Worm (Caenorhabditis elegans): ENCODE data around the gene fbxa-89.

fbxa-89 gene

DNA sequence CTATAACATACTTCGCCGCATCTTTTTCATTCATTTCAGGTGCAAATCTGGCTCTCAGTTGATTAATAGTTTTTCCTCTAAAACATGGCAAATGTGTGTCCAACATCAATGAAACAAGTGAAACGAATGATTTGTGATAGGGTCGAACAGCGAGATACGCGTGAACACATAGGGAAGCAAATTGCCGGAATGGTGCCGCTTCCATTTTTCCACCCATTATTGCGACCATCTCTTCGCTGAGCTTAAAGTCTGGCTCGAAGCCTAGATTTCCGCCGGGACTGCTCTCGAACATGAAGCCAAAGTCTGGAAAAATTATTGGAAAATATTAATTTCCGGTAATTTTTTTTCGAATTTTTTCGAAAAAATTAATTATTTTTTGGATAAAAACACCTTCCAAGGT is 17.4 kb downstream of the fbxa-89 start:
- no peak for TF ChIP-seq B0310.2 (tag; optimal IDR thresholded peaks at IDR 0.05)
- TF ChIP-seq hnd-1 (tag; optimal IDR thresholded peaks at IDR 0.05) = no peak
- no peak for TF ChIP-seq ceh-36 (tag; optimal IDR thresholded peaks at IDR 0.05)
- no peak for TF ChIP-seq flt-1 (GFP tag; IDR thresholded peaks at IDR 0.05)
- no peak for TF ChIP-seq sea-1 (GFP tag; conservative IDR thresholded peaks at IDR 0.05)
- TF ChIP-seq hmg-4 (GFP tag; optimal IDR thresholded peaks at IDR 0.05) = no peak
- no peak for TF ChIP-seq ceh-13 (GFP tag; optimal IDR thresholded peaks at IDR 0.05)
- TF ChIP-seq ets-7 (tag; optimal IDR thresholded peaks at IDR 0.05) = no peak
- no peak for TF ChIP-seq F13C5.2 (tag; optimal IDR thresholded peaks at IDR 0.05)
- TF ChIP-seq tra-4 (tag; optimal IDR thresholded peaks at IDR 0.05) = no peak

DNA sequence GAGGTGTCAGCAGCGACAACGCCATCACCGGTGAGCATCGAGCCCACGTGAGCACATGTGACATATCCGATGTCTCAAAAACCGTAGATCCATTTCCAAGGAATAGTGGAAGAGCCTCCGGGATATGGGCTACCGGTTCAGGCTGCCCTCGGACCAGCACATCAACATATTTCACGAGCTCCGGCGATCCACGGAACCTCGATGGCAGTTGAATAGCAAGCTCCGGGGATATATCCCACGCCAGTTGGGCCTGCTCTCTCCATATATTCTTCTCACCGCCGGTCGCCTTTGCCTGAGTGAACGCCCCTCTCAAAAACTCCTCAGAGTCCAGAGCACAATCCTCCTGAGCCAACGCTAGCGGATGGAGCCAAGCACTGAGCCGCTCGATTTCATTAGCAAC is 23.8 kb downstream of the fbxa-89 start:
- TF ChIP-seq hmg-4 (GFP tag; optimal IDR thresholded peaks at IDR 0.05) (no peak), sea-1 (GFP tag; conservative IDR thresholded peaks at IDR 0.05) (no peak), pes-1 (GFP tag; IDR thresholded peaks at IDR 0.05) (no peak), aly-1 (tag; optimal IDR thresholded peaks at IDR 0.05) (no peak), ama-1 (optimal IDR thresholded peaks at IDR 0.05) (no peak), tra-4 (tag; optimal IDR thresholded peaks at IDR 0.05) (no peak), B0310.2 (tag; optimal IDR thresholded peaks at IDR 0.05) (no peak), tbx-11 (GFP tag; IDR thresholded peaks at IDR 0.05) (no peak)

ce11 chrIII:12260413-12260812 is 24.4 kb downstream of the fbxa-89 start:
- TF ChIP-seq hmg-4 (GFP tag; optimal IDR thresholded peaks at IDR 0.05) (no peak), hmbx-1 (tag; optimal IDR thresholded peaks at IDR 0.05) (no peak), tbx-37 (GFP tag; conservative IDR thresholded peaks at IDR 0.05) (no peak), B0310.2 (tag; optimal IDR thresholded peaks at IDR 0.05) (no peak), ets-7 (tag; optimal IDR thresholded peaks at IDR 0.05) (no peak), tbx-11 (GFP tag; IDR thresholded peaks at IDR 0.05) (no peak)

DNA sequence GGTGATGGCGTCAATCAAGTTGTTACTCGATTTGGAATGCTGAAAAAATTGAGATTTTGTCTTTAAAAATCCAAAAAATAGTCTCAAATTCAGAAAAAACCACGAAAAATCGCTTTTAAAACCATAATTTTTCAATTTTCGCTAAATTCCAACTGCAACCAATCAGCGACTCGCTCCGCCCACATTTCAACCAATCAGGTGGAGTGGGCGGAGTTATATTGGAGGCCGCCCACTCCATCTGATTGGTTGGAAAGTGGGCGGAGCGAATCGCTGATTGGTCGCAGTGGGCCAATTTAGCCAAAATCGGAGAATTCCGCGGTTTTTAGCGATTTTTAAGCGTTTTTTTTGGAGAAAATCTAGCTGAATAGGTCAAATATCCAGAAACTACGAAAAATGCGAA is 33.8 kb downstream of the fbxa-89 start:
- TF ChIP-seq sea-1 (GFP tag; conservative IDR thresholded peaks at IDR 0.05) = no peak

ce11 chrIII:12270391-12270790 is 34.4 kb downstream of the fbxa-89 start:
- TF ChIP-seq B0310.2 (tag; optimal IDR thresholded peaks at IDR 0.05) (no peak), tbx-11 (GFP tag; IDR thresholded peaks at IDR 0.05) (no peak), hmg-4 (GFP tag; optimal IDR thresholded peaks at IDR 0.05) (no peak), pes-1 (GFP tag; IDR thresholded peaks at IDR 0.05) (no peak), ceh-36 (tag; optimal IDR thresholded peaks at IDR 0.05) (no peak), hnd-1 (tag; optimal IDR thresholded peaks at IDR 0.05) (no peak), ceh-13 (GFP tag; optimal IDR thresholded peaks at IDR 0.05) (no peak), flt-1 (GFP tag; IDR thresholded peaks at IDR 0.05) (no peak), ets-7 (tag; optimal IDR thresholded peaks at IDR 0.05) (no peak), aly-1 (tag; optimal IDR thresholded peaks at IDR 0.05) (no peak), hmbx-1 (tag; optimal IDR thresholded peaks at IDR 0.05) (no peak), ama-1 (optimal IDR thresholded peaks at IDR 0.05) (no peak)

DNA sequence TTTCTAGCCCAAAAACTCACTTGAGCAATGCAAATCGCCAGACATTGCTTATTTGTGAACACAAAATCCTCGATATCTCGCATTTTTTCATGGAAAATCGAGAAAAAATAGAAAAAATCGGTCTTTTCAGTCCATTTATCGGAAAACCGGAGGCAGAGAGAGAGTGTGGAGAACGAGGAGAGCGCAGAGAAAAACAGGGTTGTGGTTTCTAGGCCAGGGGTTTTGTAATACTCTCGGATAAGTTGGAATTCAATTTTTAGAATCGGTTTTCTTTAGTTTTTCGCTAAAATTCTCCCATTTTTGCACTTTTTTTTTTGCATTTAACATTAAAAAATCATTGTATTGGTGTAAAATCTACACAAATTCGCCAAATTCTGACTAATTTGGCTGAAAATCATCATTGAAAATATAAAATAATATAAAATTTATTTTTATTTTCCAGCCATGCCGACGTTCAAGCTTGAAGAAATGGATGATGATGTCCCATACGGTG is 37.7 kb downstream of the fbxa-89 start, which contains the start of the genes Y75B8A.24 and Y75B8A.25:
TSS of gene Y75B8A.24 (minus strand) at position 155 of the 493 bp plus-strand sequence.
TSS of gene Y75B8A.25 (plus strand) at position 443 of the 493 bp plus-strand sequence.
- TF ChIP-seq tbx-37 (GFP tag; conservative IDR thresholded peaks at IDR 0.05) (peak; percentile 45; the same call in 1 of the 2 replicates), tbx-11 (GFP tag; IDR thresholded peaks at IDR 0.05) (no peak)

- TF ChIP-seq pes-1 (GFP tag; IDR thresholded peaks at IDR 0.05) = no peak
- no peak for TF ChIP-seq aly-1 (tag; optimal IDR thresholded peaks at IDR 0.05)
- TF ChIP-seq ama-1 (optimal IDR thresholded peaks at IDR 0.05) = no peak
- no peak for TF ChIP-seq hmg-4 (GFP tag; optimal IDR thresholded peaks at IDR 0.05)
- no peak for TF ChIP-seq ets-7 (tag; optimal IDR thresholded peaks at IDR 0.05)
- no peak for TF ChIP-seq tbx-37 (GFP tag; conservative IDR thresholded peaks at IDR 0.05)
These were observed 42.8 kb downstream of the fbxa-89 start for ce11 chrIII:12278766-12279165.

ce11 chrIII:12284157-12284556 is 48.2 kb downstream of the fbxa-89 start:
- TF ChIP-seq tra-4 (tag; optimal IDR thresholded peaks at IDR 0.05) (no peak), hmbx-1 (tag; optimal IDR thresholded peaks at IDR 0.05) (no peak), scrt-1 (GFP tag; IDR thresholded peaks at IDR 0.05) (no peak), tbx-37 (GFP tag; conservative IDR thresholded peaks at IDR 0.05) (no peak), ama-1 (optimal IDR thresholded peaks at IDR 0.05) (no peak), ets-7 (tag; optimal IDR thresholded peaks at IDR 0.05) (no peak), B0310.2 (tag; optimal IDR thresholded peaks at IDR 0.05) (no peak), ceh-13 (GFP tag; optimal IDR thresholded peaks at IDR 0.05) (no peak), hnd-1 (tag; optimal IDR thresholded peaks at IDR 0.05) (no peak), tbx-11 (GFP tag; IDR thresholded peaks at IDR 0.05) (no peak), aly-1 (tag; optimal IDR thresholded peaks at IDR 0.05) (no peak), sea-1 (GFP tag; conservative IDR thresholded peaks at IDR 0.05) (no peak), ceh-36 (tag; optimal IDR thresholded peaks at IDR 0.05) (no peak), flt-1 (GFP tag; IDR thresholded peaks at IDR 0.05) (no peak), hmg-4 (GFP tag; optimal IDR thresholded peaks at IDR 0.05) (no peak), pes-1 (GFP tag; IDR thresholded peaks at IDR 0.05) (no peak)

Data from whole organism, early embryonic.